Fruit fly (Drosophila melanogaster): ENCODE data around the gene CG18675.
A peak's percentile ranks its signal among the peaks of the same experiment; 100 is the strongest.

DNA sequence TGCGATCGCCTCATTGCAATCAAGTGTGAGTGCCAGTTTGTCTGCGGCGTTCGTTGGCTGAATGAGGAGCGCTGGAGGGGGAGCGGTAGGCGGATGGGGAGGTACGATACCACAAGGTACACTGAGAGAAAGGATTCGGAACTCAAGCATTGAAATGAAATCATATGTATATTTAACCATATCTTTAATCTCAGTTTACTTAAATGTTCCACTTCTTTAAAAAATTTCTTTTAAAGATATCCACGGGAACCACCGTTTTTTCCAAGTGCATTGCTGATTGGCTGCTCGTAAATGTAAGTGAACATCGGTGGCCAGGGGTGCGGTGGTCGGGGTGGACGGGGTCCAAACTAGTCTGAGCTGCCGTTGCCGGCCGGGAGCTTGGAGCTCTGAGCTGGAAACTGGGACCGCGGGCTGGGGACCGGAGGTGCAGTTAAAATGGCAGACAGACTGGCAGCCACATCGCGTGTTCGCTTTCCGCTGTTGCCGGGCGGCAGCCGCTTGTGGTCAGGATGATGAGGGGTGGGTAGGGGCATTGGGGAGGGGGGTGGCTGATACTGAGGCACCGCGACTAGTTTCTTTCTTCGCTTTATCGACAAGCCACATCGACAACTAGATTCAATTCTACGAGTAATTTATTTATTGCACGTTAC lies 54.6 kb downstream of the CG18675 start:
- TF ChIP-seq CG33017 (tag; optimal IDR thresholded peaks at IDR 0.05) (peak; percentile 85), CG7101 (tag; optimal IDR thresholded peaks at IDR 0.05) (peak; percentile 81), CG1620 (GFP tag; optimal IDR thresholded peaks at IDR 0.05) (peak; percentile 54)
